Fruit fly (Drosophila melanogaster) whole organism, embryonic: ENCODE measurements around the gene CG31538.

Source experiments
- Aef1 ChIP-seq: fragments of 200-800 bp; sonication (Bioruptor generic); IDR thresholded peaks from 3 replicates; pipeline ENCODE4 v1.3.6; 2022; ENCODE audit warnings: missing biosample characterization, missing genetic modification characterization
- CG10274 ChIP-seq: fragments of 200-800 bp; sonication (Bioruptor generic); optimal IDR thresholded peaks from 3 replicates; lab custom pipeline; 2017; ENCODE audit warnings: missing biosample characterization, mild to moderate bottlenecking, missing genetic modification characterization
- CG10979 ChIP-seq: fragments of 200-800 bp; sonication (Bioruptor generic); optimal IDR thresholded peaks from 2 replicates; lab custom pipeline; 2018; ENCODE audit warnings: missing biosample characterization, mild to moderate bottlenecking, missing genetic modification characterization, moderate library complexity
- CG13894 ChIP-seq: fragments of 200-800 bp; sonication (Bioruptor generic); optimal IDR thresholded peaks from 3 replicates; lab custom pipeline; 2018; ENCODE audit warnings: missing biosample characterization, mild to moderate bottlenecking, missing genetic modification characterization, moderate library complexity
- CG1603 ChIP-seq: fragments of 200-800 bp; sonication (Bioruptor generic); optimal IDR thresholded peaks from 2 replicates; lab custom pipeline; 2019; ENCODE audit warnings: missing biosample characterization, mild to moderate bottlenecking, missing genetic modification characterization, moderate library complexity
- CG16863 ChIP-seq: fragments of 200-800 bp; sonication (Bioruptor generic); optimal IDR thresholded peaks from 3 replicates; lab custom pipeline; 2016; ENCODE audit warnings: missing biosample characterization, missing genetic modification characterization
- CG2678 ChIP-seq: fragments of 200-800 bp; sonication (Bioruptor generic); optimal IDR thresholded peaks from 3 replicates; lab custom pipeline; 2019; ENCODE audit warnings: missing biosample characterization, mild to moderate bottlenecking, missing genetic modification characterization, moderate library complexity
- CG34422 ChIP-seq: fragments of 200-800 bp; sonication (Bioruptor generic); IDR thresholded peaks from 3 replicates; pipeline ENCODE4 v1.3.6; 2022; ENCODE audit warnings: missing biosample characterization, missing genetic modification characterization
- CG4282 ChIP-seq: fragments of 200-800 bp; sonication (Bioruptor generic); optimal IDR thresholded peaks from 2 replicates; lab custom pipeline; 2016; ENCODE audit warnings: missing biosample characterization, missing genetic modification characterization
- CG4617 ChIP-seq: fragments of 200-800 bp; sonication (Bioruptor generic); optimal IDR thresholded peaks from 3 replicates; lab custom pipeline; 2016; ENCODE audit warnings: missing biosample characterization, missing genetic modification characterization, borderline replicate concordance
- CG4730 ChIP-seq: fragments of 200-800 bp; sonication (Bioruptor generic); IDR thresholded peaks from 2 replicates; pipeline ENCODE4 v1.3.6; 2022; ENCODE audit warnings: missing biosample characterization, missing genetic modification characterization
- CG4820 ChIP-seq: fragments of 200-800 bp; sonication (Bioruptor generic); optimal IDR thresholded peaks from 3 replicates; lab custom pipeline; 2016; ENCODE audit warnings: missing biosample characterization, missing genetic modification characterization
- CG6765 ChIP-seq: fragments of 200-800 bp; sonication (Bioruptor generic); optimal IDR thresholded peaks from 3 replicates; lab custom pipeline; 2017; ENCODE audit warnings: missing biosample characterization, mild to moderate bottlenecking, missing genetic modification characterization
- CG7372 ChIP-seq: fragments of 200-800 bp; sonication (Bioruptor generic); IDR thresholded peaks from 2 replicates; pipeline ENCODE4 v1.3.6; 2022; ENCODE audit warnings: missing biosample characterization, missing genetic modification characterization
- CG7745 ChIP-seq: fragments of 200-800 bp; sonication (Bioruptor generic); optimal IDR thresholded peaks from 2 replicates; lab custom pipeline; 2018; ENCODE audit warnings: missing biosample characterization, mild to moderate bottlenecking, missing genetic modification characterization, moderate library complexity
- CG7963 ChIP-seq: fragments of 200-800 bp; sonication (Bioruptor generic); IDR thresholded peaks from 3 replicates; pipeline ENCODE4 v1.3.6; 2022; ENCODE audit warnings: missing biosample characterization, missing genetic modification characterization; ENCODE audit not compliant: partially characterized antibody
- CG9609 ChIP-seq: fragments of 200-800 bp; sonication (Bioruptor generic); optimal IDR thresholded peaks from 3 replicates; lab custom pipeline; 2016; ENCODE audit warnings: missing biosample characterization, missing genetic modification characterization
- Fer1 ChIP-seq: fragments of 200-800 bp; sonication (Bioruptor generic); optimal IDR thresholded peaks from 2 replicates; lab custom pipeline; 2017; ENCODE audit warnings: missing biosample characterization, mild to moderate bottlenecking, missing genetic modification characterization
- MESR4 ChIP-seq: fragments of 200-800 bp; sonication (Bioruptor generic); optimal IDR thresholded peaks from 2 replicates; lab custom pipeline; 2018; ENCODE audit warnings: missing biosample characterization, mild to moderate bottlenecking, missing genetic modification characterization, moderate library complexity
- Med ChIP-seq: fragments of 200-800 bp; sonication (Bioruptor generic); peaks from one replicate; lab custom pipeline; 2016; ENCODE audit warnings: missing biosample characterization, missing genetic modification characterization, mild to moderate bottlenecking, inconsistent platforms, moderate library complexity
- NC2β ChIP-seq: fragments of 200-800 bp; sonication (Bioruptor generic); optimal IDR thresholded peaks from 2 replicates; lab custom pipeline; 2016; ENCODE audit warnings: missing biosample characterization, missing genetic modification characterization
- Sox102F ChIP-seq: fragments of 200-800 bp; sonication (Bioruptor generic); optimal IDR thresholded peaks from 2 replicates; lab custom pipeline; 2018; ENCODE audit warnings: missing biosample characterization, mild to moderate bottlenecking, missing genetic modification characterization, moderate library complexity
- Sry-β ChIP-seq: fragments of 200-800 bp; sonication (Bioruptor generic); optimal IDR thresholded peaks from 2 replicates; lab custom pipeline; 2018; ENCODE audit warnings: missing biosample characterization, mild to moderate bottlenecking, missing genetic modification characterization, moderate library complexity
- Trl ChIP-seq, 3 experiments: fragments of >200 bp in 2 of 3; fragments of 200-800 bp in 1 of 3; sonication (Bioruptor generic) in 1 of 3; optimal IDR thresholded peaks; 2 replicates in 1 of 3; 3 replicates in 2 of 3; lab custom pipeline; 2016 to 2017; ENCODE audit warnings: missing biosample characterization in 1 of 3, missing genetic modification characterization in 1 of 3
- YL-1 ChIP-seq: fragments of 200-800 bp; sonication (Bioruptor generic); optimal IDR thresholded peaks from 3 replicates; lab custom pipeline; 2017; ENCODE audit warnings: missing biosample characterization, mild to moderate bottlenecking, missing genetic modification characterization
- amos ChIP-seq: fragments of 200-800 bp; sonication (Bioruptor generic); IDR thresholded peaks from 2 replicates; pipeline ENCODE4 v1.3.6; 2022; ENCODE audit warnings: missing biosample characterization, missing genetic modification characterization; ENCODE audit not compliant: partially characterized antibody
- chinmo ChIP-seq: fragments of 200-800 bp; sonication (Bioruptor generic); IDR thresholded peaks from 4 replicates; pipeline ENCODE4 v1.3.6; 2022; ENCODE audit warnings: missing biosample characterization, missing genetic modification characterization; ENCODE audit not compliant: partially characterized antibody
- chm ChIP-seq: fragments of 200-800 bp; sonication (Bioruptor generic); IDR thresholded peaks from 2 replicates; pipeline ENCODE4 v1.3.6; 2022; ENCODE audit warnings: missing biosample characterization, missing genetic modification characterization
- cwo ChIP-seq: fragments of 200-800 bp; sonication (Bioruptor generic); optimal IDR thresholded peaks from 3 replicates; lab custom pipeline; 2017; ENCODE audit warnings: missing biosample characterization, missing genetic modification characterization, mild to moderate bottlenecking, moderate library complexity, missing genetic modification reagents
- dan ChIP-seq: fragments of 200-800 bp; sonication (Bioruptor generic); IDR thresholded peaks from 2 replicates; pipeline ENCODE4 v1.3.6; 2022; ENCODE audit warnings: missing biosample characterization, missing genetic modification characterization
- gem ChIP-seq: fragments of 200-800 bp; sonication (Bioruptor generic); optimal IDR thresholded peaks from 2 replicates; lab custom pipeline; 2019; ENCODE audit warnings: missing biosample characterization, mild to moderate bottlenecking, missing genetic modification characterization, moderate library complexity
- grn ChIP-seq: fragments of 200-800 bp; sonication (Bioruptor generic); optimal IDR thresholded peaks from 3 replicates; lab custom pipeline; 2017; ENCODE audit warnings: missing biosample characterization, missing genetic modification characterization
- ham ChIP-seq: fragments of 200-800 bp; sonication (Bioruptor generic); IDR thresholded peaks from 2 replicates; pipeline ENCODE4 v1.3.6; 2022; ENCODE audit warnings: missing biosample characterization, missing genetic modification characterization
- psq ChIP-seq: fragments of 200-800 bp; sonication (Bioruptor generic); optimal IDR thresholded peaks from 2 replicates; lab custom pipeline; 2017; ENCODE audit warnings: missing biosample characterization, missing genetic modification characterization
- sc ChIP-seq, 3 experiments: fragments of >200 bp in 2 of 3; fragments of 200-800 bp in 1 of 3; sonication (Bioruptor generic) in 1 of 3; optimal IDR thresholded peaks; 2 replicates in 2 of 3; 3 replicates in 1 of 3; lab custom pipeline; 2017; ENCODE audit warnings: mild to moderate bottlenecking in 1 of 3, missing biosample characterization in 1 of 3, missing genetic modification characterization in 1 of 3, missing genetic modification reagents in 1 of 3
- unc-4 ChIP-seq: fragments of 200-800 bp; sonication (Bioruptor generic); IDR thresholded peaks from 2 replicates; pipeline ENCODE4 v1.3.6; 2022; ENCODE audit warnings: missing biosample characterization, missing genetic modification characterization; ENCODE audit not compliant: partially characterized antibody

The CG31538 gene

DNA sequence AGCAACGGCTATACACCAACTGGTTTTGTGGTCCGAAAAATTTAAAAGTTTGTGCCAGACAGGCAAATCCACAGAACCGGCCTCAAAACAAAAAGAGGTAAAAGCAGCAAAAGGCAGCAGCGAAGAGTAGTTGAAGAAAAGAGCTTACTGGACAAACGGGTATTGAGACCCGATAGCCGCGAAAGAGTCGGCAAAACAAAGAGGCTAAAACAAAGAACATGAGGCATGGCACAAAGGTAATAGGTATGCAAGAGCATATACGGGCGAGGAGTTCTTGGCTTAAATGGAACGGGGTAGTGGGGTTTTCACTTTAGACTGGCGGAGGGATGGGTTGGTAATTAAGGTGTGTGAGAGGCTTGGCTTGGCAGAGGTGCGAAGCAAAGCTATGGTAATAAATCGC lies 3.5 kb upstream of the CG31538 start (continued):
- TF ChIP-seq psq (GFP tag; lab: Kevin White, UChicago) (peak; percentile 37), dan (GFP tag; lab: Robert Waterston, UW) (no peak), Sox102F (GFP tag; lab: Kevin White, UChicago) (no peak), chinmo (GFP tag; lab: Robert Waterston, UW) (0 out of 4 replicates have a peak, but pooled peaks have one; percentile 39), NC2β (no peak), MESR4 (GFP tag; lab: Kevin White, UChicago) (no peak)

DNA sequence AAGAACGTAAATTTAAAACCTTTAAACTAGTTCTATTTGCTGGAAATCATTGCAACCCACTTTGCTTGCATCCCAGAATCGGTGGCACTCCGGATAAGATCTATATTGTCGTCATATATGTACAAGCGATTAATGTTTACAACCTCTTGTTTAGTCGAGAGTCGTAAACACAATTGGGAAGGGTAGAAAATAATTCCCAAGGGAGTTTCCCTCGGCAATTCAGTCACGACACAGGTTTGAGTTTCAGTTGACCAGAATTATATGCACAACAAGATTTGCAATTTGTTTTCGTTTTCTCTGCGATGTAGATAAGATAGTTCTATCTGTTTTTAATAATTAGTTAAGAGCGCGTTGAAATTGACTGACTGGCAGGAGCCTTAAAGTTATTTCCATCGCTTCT lies 2.7 kb upstream of the CG31538 start:
- TF ChIP-seq YL-1 (GFP tag; lab: Kevin White, UChicago) = no peak
- TF ChIP-seq Sry-β (GFP tag; lab: Kevin White, UChicago) = no peak
- TF ChIP-seq CG7963 = no peak
- no peak for TF ChIP-seq CG6765 (GFP tag; lab: Kevin White, UChicago)
- TF ChIP-seq CG4820 (GFP tag; lab: Kevin White, UChicago) = no peak
- TF ChIP-seq gem (tag; lab: Kevin White, UChicago) = no peak
- no peak for TF ChIP-seq CG10274 (GFP tag; lab: Kevin White, UChicago)
- TF ChIP-seq Fer1 (GFP tag; lab: Kevin White, UChicago) = no peak
- no peak for TF ChIP-seq ham (GFP tag; lab: Robert Waterston, UW)
- no peak for TF ChIP-seq sc (optimal IDR thresholded peaks at IDR 0.05; lab: Kevin White, UChicago)
- no peak for TF ChIP-seq sc (GFP tag; optimal IDR thresholded peaks at IDR 0.05; lab: Kevin White, UChicago)
- no peak for TF ChIP-seq CG2678 (tag; lab: Kevin White, UChicago)
- no peak for TF ChIP-seq CG7745 (tag; lab: Kevin White, UChicago)
- no peak for TF ChIP-seq grn
- TF ChIP-seq, all 482 proteins: peak for 0

DNA sequence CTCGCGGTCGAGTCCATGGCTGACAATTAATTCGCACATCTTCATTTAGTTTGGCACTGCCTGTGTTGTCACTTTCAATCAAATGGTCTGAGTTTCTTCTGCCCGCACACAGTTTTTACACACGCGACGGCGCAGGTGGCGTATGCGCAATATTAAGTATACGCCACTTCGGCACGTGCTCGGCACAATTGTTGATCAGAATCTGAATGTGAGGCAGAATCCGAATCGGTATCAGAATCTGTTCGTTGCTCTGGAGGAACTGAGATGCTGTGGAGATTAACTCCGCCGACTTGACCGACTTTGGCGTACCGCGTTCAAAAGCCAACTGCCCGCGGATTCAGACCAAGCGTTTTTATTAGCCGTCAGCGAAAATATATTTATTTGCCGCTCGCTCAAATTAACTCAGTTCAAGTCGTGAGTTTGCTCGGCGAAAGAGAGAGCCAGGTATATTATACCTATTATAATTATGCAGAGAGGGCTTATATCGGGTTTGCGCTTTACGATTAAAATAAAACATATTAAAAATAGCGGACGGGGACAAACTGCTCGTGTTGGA lies 2.1 kb upstream of the CG31538 start:
- peak in 1 of 2 experiments; percentile 8 for TF ChIP-seq Trl (optimal IDR thresholded peaks at IDR 0.05; lab: Kevin White, UChicago)
- no peak for TF ChIP-seq Trl (GFP tag; optimal IDR thresholded peaks at IDR 0.05; lab: Kevin White, UChicago)
- TF ChIP-seq CG4617 (GFP tag; lab: Kevin White, UChicago) = no peak
- TF ChIP-seq CG1603 (tag; lab: Kevin White, UChicago) = no peak
- TF ChIP-seq CG9609 = no peak
- no peak for TF ChIP-seq CG16863
- TF ChIP-seq chm (GFP tag; lab: Robert Waterston, UW) = 0 out of 2 replicates have a peak, but pooled peaks have one; percentile 13
- peak; percentile 32 for TF ChIP-seq CG13894 (tag; lab: Kevin White, UChicago)
- TF ChIP-seq amos (GFP tag; lab: Robert Waterston, UW) = peak; percentile 37; the same call in 1 of the 2 replicates
- no peak for TF ChIP-seq CG4282
- TF ChIP-seq Med (GFP tag; lab: Kevin White, UChicago) = peak; percentile 62
- TF ChIP-seq cwo (GFP tag; lab: Kevin White, UChicago) = peak; percentile 89
- TF ChIP-seq unc-4 = 0 out of 2 replicates have a peak, but pooled peaks have one; percentile 13
- TF ChIP-seq CG10979 (tag; lab: Kevin White, UChicago) = peak; percentile 11
- TF ChIP-seq CG34422 = no peak
- TF ChIP-seq chinmo (GFP tag; lab: Robert Waterston, UW) = peak; percentile 72; the same call in 1 of the 4 replicates
- peak; percentile 94 for TF ChIP-seq CG7372
- TF ChIP-seq CG4730 (GFP tag; lab: Robert Waterston, UW) = no peak
- no peak for TF ChIP-seq Aef1
